Worm (Caenorhabditis elegans) whole organism, L4 larva: ENCODE measurements around the gene F10C1.9.

Source experiments
- F44E2.7 ChIP-seq: fragments of 200-800 bp; sonication (Bioruptor generic); IDR thresholded peaks from 2 replicates; pipeline ENCODE4 v2.1.2; 2022; ENCODE audit warnings: missing genetic modification characterization, missing compliant biosample characterization
- Y5F2A.4 ChIP-seq: fragments of 200-800 bp; sonication (Bioruptor generic); optimal IDR thresholded peaks from 2 replicates; lab custom pipeline; 2018; ENCODE audit warnings: mild to moderate bottlenecking, missing genetic modification characterization, missing compliant biosample characterization
- ZK546.5 ChIP-seq, 2 experiments: sonication (generic microtip); optimal IDR thresholded peaks; 2 replicates each; lab custom pipeline; 2017; ENCODE audit warnings: missing biosample characterization in 2 of 2, missing genetic modification characterization in 2 of 2
- ceh-32 ChIP-seq: sonication (generic microtip); optimal IDR thresholded peaks from 2 replicates; lab custom pipeline; 2016; ENCODE audit warnings: mild to moderate bottlenecking, missing genetic modification characterization, missing compliant biosample characterization; ENCODE audit not compliant: poor library complexity
- ces-1 ChIP-seq: fragments of 150-350 bp; sonication (generic microtip); optimal IDR thresholded peaks from 4 replicates; lab custom pipeline; 2014; ENCODE audit warnings: missing biosample characterization, missing genetic modification reagents, missing genetic modification characterization
- ctbp-1 ChIP-seq: fragments of 200-800 bp; sonication (Bioruptor generic); IDR thresholded peaks from 2 replicates; pipeline ENCODE4 v1.3.6; 2022; ENCODE audit warnings: missing genetic modification reagents, missing genetic modification characterization, missing compliant biosample characterization
- daf-16 ChIP-seq, 3 experiments: sonication (generic microtip); optimal IDR thresholded peaks; 2 replicates each; lab custom pipeline; 2016 to 2017; ENCODE audit warnings: missing genetic modification characterization in 3 of 3, missing genetic modification reagents in 3 of 3, mild to moderate bottlenecking in 2 of 3, missing compliant biosample characterization in 2 of 3, missing biosample characterization in 1 of 3, moderate library complexity in 1 of 3
- dmd-6 ChIP-seq: fragments of 200-800 bp; sonication (Bioruptor generic); IDR thresholded peaks from 2 replicates; pipeline ENCODE4 v1.3.6; 2022; ENCODE audit warnings: missing genetic modification reagents, missing genetic modification characterization, missing compliant biosample characterization
- dpl-1 ChIP-seq: fragments of 150-350 bp; optimal IDR thresholded peaks from 2 replicates; lab custom pipeline; 2014; ENCODE audit warnings: missing biosample characterization, missing genetic modification reagents, missing genetic modification characterization
- dve-1 ChIP-seq: sonication (generic microtip); optimal IDR thresholded peaks from 2 replicates; lab custom pipeline; 2017; ENCODE audit warnings: antibody characterized with exemption, mild to moderate bottlenecking, missing genetic modification characterization, missing compliant biosample characterization; ENCODE audit not compliant: insufficient read depth
- fkh-10 ChIP-seq: fragments of 150-350 bp; optimal IDR thresholded peaks from 2 replicates; lab custom pipeline; 2014; ENCODE audit warnings: missing biosample characterization, missing genetic modification reagents, missing genetic modification characterization
- fos-1 ChIP-seq: fragments of 150-350 bp; optimal IDR thresholded peaks from 2 replicates; lab custom pipeline; 2014; ENCODE audit warnings: missing biosample characterization, missing genetic modification characterization
- hlh-11 ChIP-seq: fragments of 200-800 bp; sonication (Bioruptor generic); optimal IDR thresholded peaks from 2 replicates; lab custom pipeline; 2018; ENCODE audit warnings: mild to moderate bottlenecking, missing genetic modification characterization, missing compliant biosample characterization
- hlh-30 ChIP-seq: sonication (generic microtip); optimal IDR thresholded peaks from 2 replicates; lab custom pipeline; 2017; ENCODE audit warnings: antibody characterized with exemption, mild to moderate bottlenecking, missing genetic modification characterization, missing compliant biosample characterization; ENCODE audit not compliant: insufficient read depth
- hmg-1.1 ChIP-seq: fragments of 200-800 bp; sonication (Bioruptor generic); IDR thresholded peaks from 2 replicates; pipeline ENCODE4 v1.3.6; 2022; ENCODE audit warnings: missing genetic modification reagents, missing genetic modification characterization, missing compliant biosample characterization
- lin-38 ChIP-seq: fragments of 200-800 bp; sonication (Bioruptor generic); IDR thresholded peaks from 2 replicates; pipeline ENCODE4 v1.3.6; 2022; ENCODE audit warnings: missing genetic modification reagents, missing genetic modification characterization, missing compliant biosample characterization
- lin-39 ChIP-seq: fragments of 150-350 bp; optimal IDR thresholded peaks from 2 replicates; lab custom pipeline; 2014; ENCODE audit warnings: missing biosample characterization, missing genetic modification reagents, missing genetic modification characterization
- lsy-2 ChIP-seq, 2 experiments: fragments of 150-350 bp in 1 of 2; sonication (generic microtip) in 1 of 2; optimal IDR thresholded peaks; 2 replicates each; lab custom pipeline; 2014 to 2017; ENCODE audit warnings: missing biosample characterization in 2 of 2, missing genetic modification characterization in 2 of 2
- madf-9 ChIP-seq: fragments of 200-800 bp; sonication (Bioruptor generic); conservative IDR thresholded peaks from 2 replicates; pipeline ENCODE4 v1.3.6; 2022; ENCODE audit warnings: missing genetic modification reagents, missing genetic modification characterization, missing compliant biosample characterization
- mdl-1 ChIP-seq, 2 experiments: fragments of 150-350 bp in 1 of 2; sonication (generic microtip) in 1 of 2; optimal IDR thresholded peaks; 2 replicates each; lab custom pipeline; 2014 to 2017; ENCODE audit warnings: missing biosample characterization in 2 of 2, missing genetic modification characterization in 2 of 2
- mep-1 ChIP-seq: fragments of 150-350 bp; sonication (generic microtip); optimal IDR thresholded peaks from 3 replicates; lab custom pipeline; 2014; ENCODE audit warnings: missing biosample characterization, missing genetic modification characterization
- mes-2 ChIP-seq: sonication (generic microtip); optimal IDR thresholded peaks from 2 replicates; lab custom pipeline; 2016; ENCODE audit warnings: missing genotype, mild to moderate bottlenecking, missing genetic modification characterization, missing compliant biosample characterization; ENCODE audit not compliant: poor library complexity, severe bottlenecking
- mxl-2 ChIP-seq: fragments of 200-800 bp; sonication (Bioruptor generic); conservative IDR thresholded peaks from 2 replicates; pipeline ENCODE4 v1.3.6; 2022; ENCODE audit warnings: missing genetic modification reagents, missing genetic modification characterization, missing compliant biosample characterization
- mxl-3 ChIP-seq: fragments of 200-800 bp; sonication (Bioruptor generic); optimal IDR thresholded peaks from 2 replicates; lab custom pipeline; 2018; ENCODE audit warnings: mild to moderate bottlenecking, missing genetic modification characterization, missing compliant biosample characterization
- nhr-102 ChIP-seq: sonication (generic microtip); optimal IDR thresholded peaks from 2 replicates; lab custom pipeline; 2016; ENCODE audit warnings: mild to moderate bottlenecking, missing genetic modification characterization, moderate library complexity, missing compliant biosample characterization
- nhr-41 ChIP-seq: fragments of 200-800 bp; sonication (Bioruptor generic); IDR thresholded peaks from 2 replicates; pipeline ENCODE4 v1.3.6; 2022; ENCODE audit warnings: missing genetic modification reagents, missing genetic modification characterization, missing compliant biosample characterization
- nhr-48 ChIP-seq: sonication (generic microtip); optimal IDR thresholded peaks from 2 replicates; lab custom pipeline; 2016; ENCODE audit warnings: mild to moderate bottlenecking, missing genetic modification characterization, missing compliant biosample characterization
- pha-4 ChIP-seq, 2 experiments: fragments of 150-350 bp in 1 of 2; fragments of 200-800 bp in 1 of 2; sonication (Bioruptor generic) in 1 of 2; IDR thresholded peaks in 1 of 2; optimal IDR thresholded peaks in 1 of 2; 2 replicates each; pipeline versions ENCODE4 v1.3.6 to Lab custom; 2014 to 2022; ENCODE audit warnings: missing genetic modification characterization in 2 of 2, missing genetic modification reagents in 2 of 2, missing biosample characterization in 1 of 2, missing compliant biosample characterization in 1 of 2
- rbr-2 ChIP-seq: sonication (generic microtip); optimal IDR thresholded peaks from 2 replicates; lab custom pipeline; 2016; ENCODE audit warnings: missing genotype, missing genetic modification characterization, missing compliant biosample characterization
- sdz-12 ChIP-seq: fragments of 200-800 bp; sonication (Bioruptor generic); optimal IDR thresholded peaks from 2 replicates; lab custom pipeline; 2018; ENCODE audit warnings: mild to moderate bottlenecking, missing genetic modification characterization, missing compliant biosample characterization
- skn-1 ChIP-seq: fragments of 150-350 bp; optimal IDR thresholded peaks from 2 replicates; lab custom pipeline; 2014; ENCODE audit warnings: missing biosample characterization, missing genetic modification characterization
- spr-1 ChIP-seq: sonication (generic microtip); optimal IDR thresholded peaks from 2 replicates; lab custom pipeline; 2016; ENCODE audit warnings: mild to moderate bottlenecking, missing genetic modification characterization, missing compliant biosample characterization
- tra-1 ChIP-seq: fragments of 200-800 bp; sonication (Bioruptor generic); IDR thresholded peaks from 2 replicates; pipeline ENCODE4 v1.3.6; 2022; ENCODE audit warnings: missing genetic modification reagents, missing genetic modification characterization, missing compliant biosample characterization
- unc-62 ChIP-seq, 3 experiments: fragments of 150-350 bp in 1 of 3; sonication (generic microtip); optimal IDR thresholded peaks in 2 of 3; peaks in 1 of 3; 1 replicate in 1 of 3; 2 replicates in 2 of 3; lab custom pipeline; 2014 to 2017; ENCODE audit warnings: missing biosample characterization in 3 of 3, missing genetic modification characterization in 3 of 3, missing genetic modification reagents in 3 of 3, missing genotype in 1 of 3
- zip-11 ChIP-seq: fragments of 200-800 bp; sonication (Bioruptor generic); IDR thresholded peaks from 2 replicates; pipeline ENCODE4 v1.3.6; 2022; ENCODE audit warnings: missing genetic modification characterization, missing compliant biosample characterization

The F10C1.9 gene

DNA sequence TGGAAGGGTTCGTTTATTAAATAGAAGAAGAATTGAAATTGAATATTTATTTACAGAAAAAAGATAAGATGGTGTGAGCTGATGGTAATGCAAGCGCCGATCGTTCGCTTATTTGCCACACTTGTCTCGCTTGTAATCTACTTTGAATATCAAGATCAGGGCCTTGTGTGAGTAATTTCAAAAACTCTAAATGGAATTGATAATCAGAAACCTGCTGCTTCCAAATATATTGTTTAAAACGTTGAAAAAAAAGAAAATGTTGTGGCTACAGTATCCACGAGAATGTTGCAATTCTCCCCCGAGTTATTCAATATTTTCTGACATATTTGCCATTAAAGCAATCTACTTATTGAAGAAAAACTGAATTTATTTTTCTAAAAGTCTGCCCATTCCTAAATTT, 34.2 kb downstream of the F10C1.9 start:
- no peak for TF ChIP-seq F44E2.7 (GFP tag; lab: Robert Waterston, UW)
- no peak for TF ChIP-seq Y5F2A.4 (GFP tag; lab: Kevin White, UChicago)
- no peak for TF ChIP-seq nhr-102 (tag; lab: Kevin White, UChicago)
- TF ChIP-seq tra-1 (GFP tag; lab: Robert Waterston, UW) = no peak
- no peak for TF ChIP-seq spr-1
- TF ChIP-seq madf-9 = no peak
- peak in 1 of 2 experiments; percentile 53 for TF ChIP-seq unc-62 (GFP tag; optimal IDR thresholded peaks at IDR 0.05 in 1 of 2; lab: Kevin White, UChicago)
- TF ChIP-seq unc-62 (tag; optimal IDR thresholded peaks at IDR 0.05; lab: Kevin White, UChicago) = no peak
- no peak for TF ChIP-seq fos-1 (tag; lab: Kevin White, UChicago)

DNA sequence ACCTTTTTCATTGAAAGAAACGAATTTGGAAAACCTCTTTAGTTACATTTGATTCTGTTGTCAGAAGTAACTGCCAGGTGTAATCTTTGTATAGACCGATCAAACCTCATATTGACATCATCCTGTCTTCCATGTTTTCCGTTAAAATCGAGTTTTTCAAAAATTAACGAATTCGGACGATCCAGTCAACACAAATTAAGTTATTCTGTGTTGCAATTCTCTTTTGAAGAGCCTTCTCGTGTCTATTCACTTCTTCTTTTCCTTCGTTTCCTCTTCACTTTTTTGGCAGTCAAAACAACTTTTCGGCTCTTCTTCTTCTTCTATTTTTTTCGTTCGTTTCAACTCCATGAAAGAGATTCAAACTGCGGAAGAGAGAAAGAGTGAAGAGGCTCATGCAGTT, 36.9 kb downstream of the F10C1.9 start:
- TF ChIP-seq fkh-10 (GFP tag; lab: Kevin White, UChicago) (peak; percentile 82), rbr-2 (tag; lab: Kevin White, UChicago) (peak; percentile 18), ces-1 (GFP tag; lab: Kevin White, UChicago) (peak; percentile 81), lin-39 (tag; lab: Kevin White, UChicago) (no peak), unc-62 (GFP tag; optimal IDR thresholded peaks at IDR 0.05 in 1 of 2; lab: Kevin White, UChicago) (peak in 1 of 2 experiments; percentile 85), unc-62 (tag; optimal IDR thresholded peaks at IDR 0.05; lab: Kevin White, UChicago) (no peak), sdz-12 (no peak), ctbp-1 (GFP tag; lab: Robert Waterston, UW) (peak; percentile 48), hmg-1.1 (GFP tag; lab: Robert Waterston, UW) (0 out of 2 replicates have a peak, but pooled peaks have one; percentile 24), nhr-41 (GFP tag; lab: Robert Waterston, UW) (no peak), ceh-32 (tag; lab: Kevin White, UChicago) (no peak)

DNA sequence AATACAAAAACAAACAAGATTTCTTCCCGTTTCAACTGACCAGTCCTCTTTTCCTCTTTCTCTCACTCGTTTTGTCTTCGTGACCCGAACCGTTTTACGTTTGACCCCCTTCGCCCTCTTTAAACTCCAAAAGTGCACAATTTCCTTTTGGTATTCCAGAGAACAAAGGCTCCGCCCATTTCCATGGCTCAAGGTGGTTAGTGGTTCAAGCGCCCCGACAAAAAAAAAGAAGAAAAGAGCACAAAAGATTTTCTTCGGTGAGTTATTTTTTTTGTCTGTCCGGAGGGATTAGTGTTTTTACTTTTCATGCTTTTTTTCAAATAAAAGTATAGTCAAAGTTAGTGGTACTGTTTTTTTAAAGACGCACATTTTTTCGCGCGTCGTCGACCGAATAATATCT, 37.6 kb downstream of the F10C1.9 start, which contains the start of gene osta-2:
Gene osta-2, plus strand, starts transcription at position 160 of the 400 bp plus-strand sequence.
- TF ChIP-seq unc-62 (GFP tag; optimal IDR thresholded peaks at IDR 0.05 in 1 of 2; lab: Kevin White, UChicago) = peak in 1 of 2 experiments; percentile 92
- TF ChIP-seq unc-62 (tag; optimal IDR thresholded peaks at IDR 0.05; lab: Kevin White, UChicago) = no peak
- peak; percentile 5 for TF ChIP-seq fkh-10 (GFP tag; lab: Kevin White, UChicago)
- no peak for TF ChIP-seq ZK546.5 (tag; optimal IDR thresholded peaks at IDR 0.05; lab: Kevin White, UChicago)

DNA sequence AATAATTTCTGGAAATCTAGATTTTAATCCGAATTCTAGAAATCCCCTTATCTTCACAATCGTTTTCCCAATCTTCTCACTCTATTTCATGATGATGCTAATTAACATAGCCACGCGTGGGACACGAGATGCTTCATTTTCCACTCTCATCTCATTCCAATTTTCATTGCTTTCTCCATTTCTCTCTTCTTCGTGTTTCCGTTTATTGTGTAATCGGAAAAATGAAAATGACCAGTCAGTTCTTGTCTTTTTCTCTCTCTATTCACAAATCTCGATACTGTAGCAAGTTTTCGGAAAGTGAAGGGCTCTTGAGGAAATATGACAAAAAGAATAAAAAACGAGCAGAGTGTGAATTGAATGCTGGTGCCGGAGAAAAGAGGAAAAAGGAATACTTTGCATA, 40.6 kb downstream of the F10C1.9 start:
- TF ChIP-seq pha-4 (GFP tag; IDR thresholded peaks at IDR 0.05; lab: Robert Waterston, UW) (no peak), pha-4 (tag; optimal IDR thresholded peaks at IDR 0.05; lab: Kevin White, UChicago) (no peak), lsy-2 (tag; optimal IDR thresholded peaks at IDR 0.05; lab: Kevin White, UChicago) (peak in 1 of 2 experiments; percentile 14), mxl-3 (peak; percentile 27), daf-16 (GFP tag; optimal IDR thresholded peaks at IDR 0.05; lab: Kevin White, UChicago) (no peak), daf-16 (tag; optimal IDR thresholded peaks at IDR 0.05; lab: Kevin White, UChicago) (no peak), skn-1 (no peak), hlh-30 (tag; lab: Kevin White, UChicago) (peak; percentile 25)
- TF ChIP-seq, all 104 proteins: peak for 3

DNA sequence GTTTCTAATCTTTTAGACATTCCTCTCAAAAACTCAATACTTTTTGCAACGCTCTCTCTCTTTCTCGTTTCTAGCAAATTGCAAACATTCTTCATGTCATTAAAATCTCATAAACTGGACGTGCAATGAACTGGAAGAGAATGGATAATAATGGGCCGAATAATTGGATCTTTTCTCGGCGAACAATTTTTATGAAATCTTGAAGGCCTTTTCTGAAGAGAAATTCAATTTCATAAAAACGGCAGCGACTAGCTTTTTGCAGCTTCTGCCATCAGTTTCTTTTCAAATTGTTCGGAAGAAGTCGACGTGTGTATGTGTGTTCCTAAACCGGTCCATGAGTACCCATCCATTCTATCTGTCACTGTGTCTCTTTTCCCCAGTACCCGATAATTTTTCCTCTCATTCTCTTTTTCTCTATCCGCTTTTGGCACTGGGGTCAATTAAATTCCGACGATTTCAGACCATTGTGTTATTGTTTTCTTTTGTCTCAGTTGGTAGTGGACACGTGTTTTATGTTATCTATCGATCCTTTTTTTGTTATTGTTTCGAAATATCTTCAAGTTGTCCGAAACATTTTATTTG, 42.4 kb downstream of the F10C1.9 start:
- TF ChIP-seq zip-11 (GFP tag; lab: Robert Waterston, UW) = no peak
- no peak for TF ChIP-seq lin-38 (GFP tag; lab: Robert Waterston, UW)
- peak; percentile 14 for TF ChIP-seq hlh-11
- peak; percentile 59 for TF ChIP-seq nhr-48 (tag; lab: Kevin White, UChicago)
- no peak for TF ChIP-seq mxl-2 (GFP tag; lab: Robert Waterston, UW)
- TF ChIP-seq dve-1 (tag; lab: Kevin White, UChicago) = peak; percentile 0
- TF ChIP-seq mes-2 = peak; percentile 2
- TF ChIP-seq dpl-1 = peak; percentile 3
- peak in 1 of 2 experiments; percentile 44 for TF ChIP-seq unc-62 (GFP tag; optimal IDR thresholded peaks at IDR 0.05 in 1 of 2; lab: Kevin White, UChicago)
- no peak for TF ChIP-seq unc-62 (tag; optimal IDR thresholded peaks at IDR 0.05; lab: Kevin White, UChicago)
- TF ChIP-seq mdl-1 (tag; optimal IDR thresholded peaks at IDR 0.05; lab: Kevin White, UChicago) = peak in 1 of 2 experiments; percentile 38
- no peak for TF ChIP-seq dmd-6
- no peak for TF ChIP-seq mep-1 (tag; lab: Kevin White, UChicago)
